Fruit fly (Drosophila melanogaster): ENCODE results near the gene tsg.

Gene tsg

dm6 chrX:11999974-12000618 lies 11.3 kb upstream of the tsg start (continued):
- TF ChIP-seq Eip74EF (GFP tag; optimal IDR thresholded peaks at IDR 0.05) (no peak), Xrp1 (GFP tag; IDR thresholded peaks at IDR 0.05) (peak; percentile 52), Oli (tag; optimal IDR thresholded peaks at IDR 0.05) (peak; percentile 30), nerfin-2 (GFP tag; IDR thresholded peaks at IDR 0.05; ENCODE audit: partially characterized antibody) (no peak), CG4707 (GFP tag; optimal IDR thresholded peaks at IDR 0.05) (peak; percentile 40), CG31441 (GFP tag; IDR thresholded peaks at IDR 0.05) (0 out of 2 replicates have a peak, but pooled peaks have one; percentile 12), Lpt (GFP tag; optimal IDR thresholded peaks at IDR 0.05) (no peak), sr (GFP tag; IDR thresholded peaks at IDR 0.05) (no peak), sens (GFP tag) (peak; percentile 81), CG2129 (GFP tag; IDR thresholded peaks at IDR 0.05; ENCODE audit: partially characterized antibody) (no peak), CG13296 (GFP tag; optimal IDR thresholded peaks at IDR 0.05) (no peak), CG10654 (GFP tag; optimal IDR thresholded peaks at IDR 0.05) (no peak), bcd (GFP tag; optimal IDR thresholded peaks at IDR 0.05) (no peak), CG12155 (GFP tag; optimal IDR thresholded peaks at IDR 0.05) (no peak), CG2889 (GFP tag; IDR thresholded peaks at IDR 0.05) (no peak), Neu2 (GFP tag; optimal IDR thresholded peaks at IDR 0.05; ENCODE audit: borderline replicate concordance) (no peak), dmrt99B (tag; optimal IDR thresholded peaks at IDR 0.05) (no peak), CG32532 (GFP tag; IDR thresholded peaks at IDR 0.05) (no peak), CG11085 (GFP tag; IDR thresholded peaks at IDR 0.05) (no peak), D (optimal IDR thresholded peaks at IDR 0.05) (no peak), D (GFP tag; optimal IDR thresholded peaks at IDR 0.05) (no peak), CG32772 (GFP tag; IDR thresholded peaks at IDR 0.05) (no peak), bowl (GFP tag; IDR thresholded peaks at IDR 0.05) (no peak), hb (GFP tag; IDR thresholded peaks at IDR 0.05; ENCODE audit: partially characterized antibody) (no peak), ci (GFP tag; IDR thresholded peaks at IDR 0.05) (0 out of 3 replicates have a peak, but pooled peaks have one; percentile 46), E2f2 (GFP tag; IDR thresholded peaks at IDR 0.05) (no peak), tio (GFP tag; optimal IDR thresholded peaks at IDR 0.05) (no peak), CG15514 (GFP tag; optimal IDR thresholded peaks at IDR 0.05) (no peak), salm (tag; optimal IDR thresholded peaks at IDR 0.05) (no peak), Pdp1 (GFP tag; optimal IDR thresholded peaks at IDR 0.05) (no peak), Chrac-16 (GFP tag; optimal IDR thresholded peaks at IDR 0.05) (no peak), CG2875 (GFP tag; optimal IDR thresholded peaks at IDR 0.05) (no peak), CG13287 (GFP tag; IDR thresholded peaks at IDR 0.05; ENCODE audit: partially characterized antibody) (no peak), Blimp-1 (GFP tag; optimal IDR thresholded peaks at IDR 0.05) (peak; percentile 9), CG15011 (GFP tag; optimal IDR thresholded peaks at IDR 0.05) (no peak), ssp (GFP tag; IDR thresholded peaks at IDR 0.05) (no peak), mirr (GFP tag; optimal IDR thresholded peaks at IDR 0.05) (no peak), Hr78 (GFP tag; optimal IDR thresholded peaks at IDR 0.05) (no peak), exex (tag; optimal IDR thresholded peaks at IDR 0.05) (no peak), kni (GFP tag; optimal IDR thresholded peaks at IDR 0.05) (no peak), CG5245 (GFP tag; optimal IDR thresholded peaks at IDR 0.05) (no peak), oc (tag; optimal IDR thresholded peaks at IDR 0.05) (no peak), CG3838 (GFP tag; optimal IDR thresholded peaks at IDR 0.05) (no peak), CTCF (GFP tag; optimal IDR thresholded peaks at IDR 0.05) (no peak), CG16779 (GFP tag; IDR thresholded peaks at IDR 0.05) (no peak), E2f1 (GFP tag; IDR thresholded peaks at IDR 0.05) (no peak), psq (GFP tag; optimal IDR thresholded peaks at IDR 0.05) (no peak), CG34224 (GFP tag; IDR thresholded peaks at IDR 0.05; ENCODE audit: partially characterized antibody) (no peak), CG33557 (GFP tag; optimal IDR thresholded peaks at IDR 0.05) (no peak)
